Worm (Caenorhabditis elegans): ENCODE data around the gene mcu-1.

- TF ChIP-seq him-1 (tag; optimal IDR thresholded peaks at IDR 0.05) (no peak), W03F9.2 (tag; optimal IDR thresholded peaks at IDR 0.05) (peak; percentile 5), dao-5 (tag; optimal IDR thresholded peaks at IDR 0.05) (no peak)
Observed at ce11 chrIV:5946602-5947444, 7.8 kb upstream of the mcu-1 start, which contains the start of gene inx-7.

Measured in whole organism, L4/young adult.